Worm (Caenorhabditis elegans) whole organism, L2 larva: ENCODE data around the gene Y46G5A.38.

ENCODE experiments used
- C34F6.9 ChIP-seq: fragments of 150-350 bp; optimal IDR thresholded peaks from 2 replicates; lab custom pipeline; 2014; ENCODE audit warnings: missing biosample characterization, missing genetic modification characterization
- F13H6.1 ChIP-seq: sonication (generic microtip); optimal IDR thresholded peaks from 2 replicates; lab custom pipeline; 2016; ENCODE audit warnings: missing genetic modification characterization, missing compliant biosample characterization
- R02D3.7 ChIP-seq: fragments of 150-350 bp; optimal IDR thresholded peaks from 2 replicates; lab custom pipeline; 2014; ENCODE audit warnings: missing biosample characterization, missing genetic modification characterization
- Y55F3AM.14 ChIP-seq: fragments of 200-800 bp; sonication (Bioruptor generic); optimal IDR thresholded peaks from 2 replicates; lab custom pipeline; 2018; ENCODE audit warnings: mild to moderate bottlenecking, missing genetic modification characterization, missing compliant biosample characterization
- ZK546.5 ChIP-seq: sonication (generic microtip); optimal IDR thresholded peaks from 2 replicates; lab custom pipeline; 2017; ENCODE audit warnings: missing biosample characterization, missing genetic modification characterization
- alr-1 ChIP-seq: fragments of 150-350 bp; optimal IDR thresholded peaks from 2 replicates; lab custom pipeline; 2014; ENCODE audit warnings: missing biosample characterization, missing genetic modification characterization
- aly-2 ChIP-seq: fragments of 150-350 bp; optimal IDR thresholded peaks from 2 replicates; lab custom pipeline; 2014; ENCODE audit warnings: missing biosample characterization, missing genetic modification characterization
- ama-1 ChIP-seq: fragments of 150-350 bp; optimal IDR thresholded peaks from 2 replicates; lab custom pipeline; 2018; ENCODE audit warnings: inconsistent platforms
- blmp-1 ChIP-seq: sonication (generic microtip); optimal IDR thresholded peaks from 2 replicates; lab custom pipeline; 2017; ENCODE audit warnings: missing genetic modification characterization, mild to moderate bottlenecking, missing compliant biosample characterization, antibody characterized with exemption, moderate library complexity; ENCODE audit not compliant: insufficient read depth
- ceh-16 ChIP-seq: fragments of 150-350 bp; optimal IDR thresholded peaks from 2 replicates; lab custom pipeline; 2014; ENCODE audit warnings: missing biosample characterization, missing genetic modification characterization
- ceh-82 ChIP-seq: fragments of 150-350 bp; optimal IDR thresholded peaks from 2 replicates; lab custom pipeline; 2014; ENCODE audit warnings: missing biosample characterization, missing genetic modification characterization
- crh-2 ChIP-seq: sonication (generic microtip); optimal IDR thresholded peaks from 2 replicates; lab custom pipeline; 2017; ENCODE audit warnings: missing biosample characterization, missing genetic modification characterization
- dmd-4 ChIP-seq: sonication (generic microtip); optimal IDR thresholded peaks from 2 replicates; lab custom pipeline; 2017; ENCODE audit warnings: missing biosample characterization, missing genetic modification characterization
- egl-27 ChIP-seq: sonication (generic microtip); optimal IDR thresholded peaks from 3 replicates; lab custom pipeline; 2017; ENCODE audit warnings: missing biosample characterization, missing genetic modification reagents, missing genetic modification characterization
- elt-1 ChIP-seq: fragments of 150-350 bp; optimal IDR thresholded peaks from 2 replicates; lab custom pipeline; 2014; ENCODE audit warnings: missing biosample characterization, missing genetic modification characterization
- elt-3 ChIP-seq: sonication (generic microtip); optimal IDR thresholded peaks from 2 replicates; lab custom pipeline; 2017; ENCODE audit warnings: missing biosample characterization, missing genetic modification characterization
- fos-1 ChIP-seq: fragments of 150-350 bp; optimal IDR thresholded peaks from 2 replicates; lab custom pipeline; 2014; ENCODE audit warnings: missing biosample characterization, missing genetic modification characterization
- gmeb-1 ChIP-seq: fragments of 150-350 bp; optimal IDR thresholded peaks from 2 replicates; lab custom pipeline; 2014; ENCODE audit warnings: missing biosample characterization, missing genetic modification characterization
- lin-13 ChIP-seq: fragments of 150-350 bp; optimal IDR thresholded peaks from 2 replicates; lab custom pipeline; 2014; ENCODE audit warnings: missing biosample characterization, missing genetic modification reagents, missing genetic modification characterization
- lsy-2 ChIP-seq, 2 experiments: fragments of 150-350 bp in 1 of 2; sonication (generic microtip) in 1 of 2; optimal IDR thresholded peaks; 2 replicates each; lab custom pipeline; 2014 to 2017; ENCODE audit warnings: missing biosample characterization in 2 of 2, missing genetic modification characterization in 2 of 2
- mab-5 ChIP-seq: fragments of 150-350 bp; optimal IDR thresholded peaks from 2 replicates; lab custom pipeline; 2014; ENCODE audit warnings: missing biosample characterization, missing genetic modification characterization
- mbf-1 ChIP-seq: sonication (generic microtip); optimal IDR thresholded peaks from 2 replicates; lab custom pipeline; 2017; ENCODE audit warnings: missing biosample characterization, missing genetic modification characterization
- mdl-1 ChIP-seq, 2 experiments: fragments of 150-350 bp in 1 of 2; sonication (generic microtip) in 1 of 2; optimal IDR thresholded peaks; 2 replicates each; lab custom pipeline; 2017; ENCODE audit warnings: missing biosample characterization in 2 of 2, missing genetic modification characterization in 2 of 2
- nhr-10 ChIP-seq: sonication (generic microtip); optimal IDR thresholded peaks from 2 replicates; lab custom pipeline; 2017; ENCODE audit warnings: missing biosample characterization, missing genetic modification characterization
- nhr-11 ChIP-seq: fragments of 150-350 bp; optimal IDR thresholded peaks from 2 replicates; lab custom pipeline; 2014; ENCODE audit warnings: missing biosample characterization, missing genetic modification characterization
- nhr-12 ChIP-seq: fragments of 150-350 bp; optimal IDR thresholded peaks from 2 replicates; lab custom pipeline; 2014; ENCODE audit warnings: missing biosample characterization, missing genetic modification characterization
- nhr-129 ChIP-seq: fragments of 150-350 bp; optimal IDR thresholded peaks from 2 replicates; lab custom pipeline; 2014; ENCODE audit warnings: missing biosample characterization, missing genetic modification characterization
- nhr-21 ChIP-seq: fragments of 150-350 bp; optimal IDR thresholded peaks from 2 replicates; lab custom pipeline; 2014; ENCODE audit warnings: missing biosample characterization, missing genetic modification characterization
- nhr-23 ChIP-seq: fragments of 150-350 bp; optimal IDR thresholded peaks from 2 replicates; lab custom pipeline; 2014; ENCODE audit warnings: missing biosample characterization, missing genetic modification reagents, missing genetic modification characterization
- nhr-237 ChIP-seq: fragments of 150-350 bp; optimal IDR thresholded peaks from 2 replicates; lab custom pipeline; 2014; ENCODE audit warnings: missing biosample characterization, missing genetic modification characterization
- nhr-25 ChIP-seq: fragments of 150-350 bp; sonication (generic microtip); optimal IDR thresholded peaks from 3 replicates; lab custom pipeline; 2014; ENCODE audit warnings: missing biosample characterization, missing genetic modification characterization
- nhr-6 ChIP-seq: fragments of 150-350 bp; optimal IDR thresholded peaks from 2 replicates; lab custom pipeline; 2014; ENCODE audit warnings: missing biosample characterization, missing genetic modification characterization
- nhr-77 ChIP-seq: fragments of 150-350 bp; optimal IDR thresholded peaks from 2 replicates; lab custom pipeline; 2014; ENCODE audit warnings: missing biosample characterization, missing genetic modification characterization
- peb-1 ChIP-seq: fragments of 150-350 bp; optimal IDR thresholded peaks from 2 replicates; lab custom pipeline; 2014; ENCODE audit warnings: missing biosample characterization, missing genetic modification characterization
- skn-1 ChIP-seq: sonication (generic microtip); optimal IDR thresholded peaks from 2 replicates; lab custom pipeline; 2017; ENCODE audit warnings: missing biosample characterization, missing genetic modification characterization
- sma-3 ChIP-seq: sonication (generic microtip); optimal IDR thresholded peaks from 2 replicates; lab custom pipeline; 2016; ENCODE audit warnings: missing genetic modification reagents, missing genetic modification characterization, missing compliant biosample characterization
- sma-9 ChIP-seq, 2 experiments: fragments of 150-350 bp in 1 of 2; sonication (generic microtip) in 1 of 2; optimal IDR thresholded peaks; 2 replicates each; lab custom pipeline; 2014 to 2016; ENCODE audit warnings: missing genetic modification characterization in 2 of 2, mild to moderate bottlenecking in 1 of 2, missing biosample characterization in 1 of 2, missing compliant biosample characterization in 1 of 2, missing genetic modification reagents in 1 of 2, moderate library complexity in 1 of 2
- unc-55 ChIP-seq: fragments of 150-350 bp; sonication (generic microtip); optimal IDR thresholded peaks from 3 replicates; lab custom pipeline; 2014; ENCODE audit warnings: missing biosample characterization, missing genetic modification reagents, missing genetic modification characterization
- unc-62 ChIP-seq: fragments of 150-350 bp; optimal IDR thresholded peaks from 2 replicates; lab custom pipeline; 2014; ENCODE audit warnings: missing biosample characterization, missing genetic modification reagents, missing genetic modification characterization
- zag-1 ChIP-seq: fragments of 150-350 bp; optimal IDR thresholded peaks from 2 replicates; lab custom pipeline; 2014; ENCODE audit warnings: missing biosample characterization, missing genetic modification characterization
- ztf-4 ChIP-seq: fragments of 150-350 bp; optimal IDR thresholded peaks from 2 replicates; lab custom pipeline; 2014; ENCODE audit warnings: missing biosample characterization, missing genetic modification characterization

Y46G5A.38 gene

DNA sequence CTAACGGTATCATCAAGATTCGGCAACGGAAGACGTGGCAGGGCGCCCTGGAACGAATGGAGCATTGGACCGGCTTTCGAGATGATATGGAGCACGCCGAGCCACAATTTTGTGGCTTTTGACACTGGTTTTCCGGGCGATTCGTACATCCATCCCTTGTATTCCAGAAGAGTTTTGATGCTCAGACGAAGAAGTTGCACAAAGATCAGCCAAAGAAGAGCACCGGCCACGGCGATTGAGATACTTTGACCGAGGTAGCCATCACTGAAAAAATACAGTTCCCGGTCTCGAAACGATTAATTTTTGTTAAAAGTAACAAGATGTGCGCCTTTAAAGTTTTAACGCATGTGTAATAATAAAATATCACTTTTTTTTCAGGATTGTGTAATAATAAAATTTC is 31.7 kb upstream of the Y46G5A.38 start:
- TF ChIP-seq ztf-4 (tag; lab: Kevin White, UChicago) (peak; percentile 18), elt-1 (tag; lab: Kevin White, UChicago) (no peak)

DNA sequence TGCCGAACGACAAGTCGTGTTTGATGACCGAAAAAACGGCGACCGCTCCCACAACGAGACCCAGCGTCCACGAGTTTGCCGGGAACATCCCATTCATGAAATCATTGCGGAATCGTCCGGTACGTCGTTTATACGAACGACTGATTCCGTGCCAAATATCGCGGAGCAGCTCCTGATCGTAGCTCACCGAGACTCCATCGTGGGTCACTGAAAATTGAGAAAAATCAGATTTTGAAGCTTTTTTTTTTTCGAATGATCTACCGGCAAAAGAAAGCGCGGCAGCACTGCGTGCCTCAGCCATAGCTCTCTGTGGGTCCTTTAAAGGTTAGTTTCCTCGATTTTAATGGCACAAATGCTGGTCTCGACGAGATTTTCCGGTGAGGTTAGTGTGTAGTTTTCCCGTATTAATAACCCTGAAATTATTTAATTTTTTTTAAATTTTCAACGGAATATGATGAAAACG is 30.8 kb upstream of the Y46G5A.38 start, which contains the start of gene cpt-1:
Gene cpt-1 (minus strand): TSS at position 413 of the 463 bp plus-strand sequence.
- TF ChIP-seq Y55F3AM.14 (GFP tag; lab: Kevin White, UChicago) (no peak), mab-5 (tag; lab: Kevin White, UChicago) (no peak), R02D3.7 (tag; lab: Kevin White, UChicago) (no peak), sma-3 (GFP tag; lab: Kevin White, UChicago) (no peak), elt-1 (tag; lab: Kevin White, UChicago) (no peak), alr-1 (tag; lab: Kevin White, UChicago) (no peak), mbf-1 (tag; lab: Kevin White, UChicago) (no peak), fos-1 (tag; lab: Kevin White, UChicago) (no peak), egl-27 (tag; lab: Kevin White, UChicago) (no peak), crh-2 (tag; lab: Kevin White, UChicago) (no peak), ztf-4 (tag; lab: Kevin White, UChicago) (no peak), ama-1 (lab: Kevin White, UChicago) (no peak), gmeb-1 (tag; lab: Kevin White, UChicago) (no peak)

DNA sequence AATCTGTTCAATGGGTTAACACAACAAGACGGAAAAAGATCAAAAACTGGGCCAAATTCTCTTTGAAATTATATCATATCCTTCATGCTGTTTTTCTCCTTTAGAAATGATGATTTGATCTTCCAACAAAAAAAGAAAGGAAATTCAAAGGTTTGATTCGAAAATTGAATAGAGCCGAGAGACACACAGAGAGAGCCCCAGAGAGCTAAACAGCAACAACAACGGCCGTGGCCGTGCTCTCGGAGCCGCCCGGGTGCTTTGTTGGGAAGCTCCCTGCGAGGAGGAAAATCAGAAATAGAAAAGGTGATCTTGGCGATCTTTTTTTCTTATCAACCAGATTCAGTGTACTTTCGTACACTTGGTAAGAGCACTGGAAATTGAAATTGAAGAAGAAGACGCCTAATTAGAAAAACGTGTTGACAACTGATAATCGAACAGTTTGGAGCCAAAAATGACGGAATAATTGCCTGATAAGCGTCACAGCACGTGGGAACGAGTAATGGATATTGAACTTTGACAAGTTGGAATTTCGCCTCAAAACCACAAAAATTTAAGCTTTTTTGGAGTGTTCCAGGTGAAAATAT is 29.5 kb upstream of the Y46G5A.38 start:
- TF ChIP-seq peb-1 (tag; lab: Kevin White, UChicago) = no peak
- peak; percentile 52 for TF ChIP-seq fos-1 (tag; lab: Kevin White, UChicago)
- no peak for TF ChIP-seq mbf-1 (tag; lab: Kevin White, UChicago)
- peak; percentile 30 for TF ChIP-seq C34F6.9 (tag; lab: Kevin White, UChicago)
- TF ChIP-seq lin-13 = peak; percentile 25
- TF ChIP-seq ama-1 (lab: Kevin White, UChicago) = peak; percentile 36
- peak; percentile 61 for TF ChIP-seq crh-2 (tag; lab: Kevin White, UChicago)
- TF ChIP-seq sma-9 (GFP tag; optimal IDR thresholded peaks at IDR 0.05; lab: Kevin White, UChicago) = peak; percentile 50
- TF ChIP-seq sma-9 (tag; optimal IDR thresholded peaks at IDR 0.05; lab: Kevin White, UChicago) = no peak
- TF ChIP-seq lsy-2 (tag; optimal IDR thresholded peaks at IDR 0.05; lab: Kevin White, UChicago) = peak in 1 of 2 experiments; percentile 26
- no peak for TF ChIP-seq ztf-4 (tag; lab: Kevin White, UChicago)

- TF ChIP-seq sma-3 (GFP tag; lab: Kevin White, UChicago) = peak; percentile 96
- TF ChIP-seq mab-5 (tag; lab: Kevin White, UChicago) = no peak
- no peak for TF ChIP-seq ama-1 (lab: Kevin White, UChicago)
- peak; percentile 91 for TF ChIP-seq nhr-25
- no peak for TF ChIP-seq mbf-1 (tag; lab: Kevin White, UChicago)
- TF ChIP-seq elt-1 (tag; lab: Kevin White, UChicago) = peak; percentile 55
- peak; percentile 96 for TF ChIP-seq nhr-21
- peak; percentile 97 for TF ChIP-seq sma-9 (GFP tag; optimal IDR thresholded peaks at IDR 0.05; lab: Kevin White, UChicago)
- no peak for TF ChIP-seq sma-9 (tag; optimal IDR thresholded peaks at IDR 0.05; lab: Kevin White, UChicago)
- peak; percentile 2 for TF ChIP-seq nhr-237 (tag; lab: Kevin White, UChicago)
- no peak for TF ChIP-seq unc-55 (GFP tag; lab: Kevin White, UChicago)
- TF ChIP-seq nhr-6 (tag; lab: Kevin White, UChicago) = no peak
- peak; percentile 87 for TF ChIP-seq crh-2 (tag; lab: Kevin White, UChicago)
- TF ChIP-seq F13H6.1 (tag; lab: Kevin White, UChicago) = peak; percentile 91
- no peak for TF ChIP-seq ZK546.5
- TF ChIP-seq alr-1 (tag; lab: Kevin White, UChicago) = no peak
- no peak for TF ChIP-seq dmd-4
- no peak for TF ChIP-seq nhr-10
- no peak for TF ChIP-seq skn-1 (tag; lab: Kevin White, UChicago)
- TF ChIP-seq gmeb-1 (tag; lab: Kevin White, UChicago) = peak; percentile 77
- TF ChIP-seq egl-27 (tag; lab: Kevin White, UChicago) = peak; percentile 79
- no peak for TF ChIP-seq unc-62 (GFP tag; lab: Kevin White, UChicago)
- peak; percentile 80 for TF ChIP-seq nhr-129 (tag; lab: Kevin White, UChicago)
- TF ChIP-seq aly-2 (tag; lab: Kevin White, UChicago) = no peak
- no peak for TF ChIP-seq elt-3 (tag; lab: Kevin White, UChicago)
- TF ChIP-seq blmp-1 (tag; lab: Kevin White, UChicago) = peak; percentile 62
- TF ChIP-seq fos-1 (tag; lab: Kevin White, UChicago) = peak; percentile 53
- no peak for TF ChIP-seq nhr-23 (tag; lab: Kevin White, UChicago)
- peak; percentile 3 for TF ChIP-seq lin-13
- TF ChIP-seq lsy-2 (tag; optimal IDR thresholded peaks at IDR 0.05; lab: Kevin White, UChicago) = peak in 1 of 2 experiments; percentile 80
- peak; percentile 57 for TF ChIP-seq ceh-16
- TF ChIP-seq ceh-82 = no peak
- TF ChIP-seq zag-1 (tag; lab: Kevin White, UChicago) = no peak
- TF ChIP-seq nhr-11 (tag; lab: Kevin White, UChicago) = no peak
- TF ChIP-seq R02D3.7 (tag; lab: Kevin White, UChicago) = no peak
- peak; percentile 67 for TF ChIP-seq Y55F3AM.14 (GFP tag; lab: Kevin White, UChicago)
- peak; percentile 54 for TF ChIP-seq C34F6.9 (tag; lab: Kevin White, UChicago)
- TF ChIP-seq nhr-12 = no peak
- peak; percentile 41 for TF ChIP-seq nhr-77
- TF ChIP-seq mdl-1 (tag; optimal IDR thresholded peaks at IDR 0.05; lab: Kevin White, UChicago) = peak; percentile 73 to 80
- TF ChIP-seq ztf-4 (tag; lab: Kevin White, UChicago) = peak; percentile 92
- no peak for TF ChIP-seq peb-1 (tag; lab: Kevin White, UChicago)
Measured at ce11 chrII:12798814-12799213, 28.0 kb upstream of the Y46G5A.38 start.
